Fruit fly (Drosophila melanogaster): Measurements from ENCODE around the gene mtg.
A peak's percentile ranks its signal among the peaks of the same experiment; 100 is the strongest.

Gene mtg

DNA sequence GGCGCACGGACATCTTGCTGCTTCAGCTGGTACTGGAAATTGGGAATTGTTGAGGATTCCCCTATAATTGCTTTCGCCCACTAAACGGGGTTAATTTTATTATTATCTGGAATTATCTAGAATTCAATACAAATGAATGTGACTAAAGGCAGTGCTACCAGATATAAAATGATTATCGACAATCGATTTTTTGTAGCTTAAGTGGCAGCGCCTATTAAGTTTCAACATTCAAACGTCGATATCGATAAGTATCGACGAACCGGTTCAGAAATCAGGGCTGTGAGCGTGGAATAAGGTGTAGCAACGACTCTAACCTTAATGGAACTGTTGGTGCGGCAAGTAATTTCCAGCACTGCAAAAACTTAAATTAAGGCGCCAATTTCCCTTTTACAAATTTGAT lies 54.8 kb downstream of the mtg start, which contains the start of gene Sgt1 (continued):
- no peak for TF ChIP-seq en (GFP tag; optimal IDR thresholded peaks at IDR 0.05)
- no peak for TF ChIP-seq CG31224 (GFP tag; IDR thresholded peaks at IDR 0.05)
- TF ChIP-seq CG17186 (GFP tag; optimal IDR thresholded peaks at IDR 0.05): peak; percentile 16
- TF ChIP-seq cato (GFP tag; optimal IDR thresholded peaks at IDR 0.05; ENCODE audit: borderline replicate concordance): no peak
- no peak for TF ChIP-seq CG32772 (GFP tag; IDR thresholded peaks at IDR 0.05)
- TF ChIP-seq CG2678 (tag; optimal IDR thresholded peaks at IDR 0.05): no peak
- TF ChIP-seq hkb (optimal IDR thresholded peaks at IDR 0.05): no peak
- no peak for TF ChIP-seq hkb (GFP tag; IDR thresholded peaks at IDR 0.05)
- no peak for TF ChIP-seq Rx (GFP tag; IDR thresholded peaks at IDR 0.05)
- peak in 1 of 2 experiments; percentile 64 for TF ChIP-seq insv (GFP tag; optimal IDR thresholded peaks at IDR 0.05)
- peak; percentile 54 for TF ChIP-seq MBD-R2 (GFP tag; IDR thresholded peaks at IDR 0.05)
- no peak for TF ChIP-seq CG10321 (GFP tag; IDR thresholded peaks at IDR 0.05)
- TF ChIP-seq CG15073 (GFP tag; optimal IDR thresholded peaks at IDR 0.05): no peak
- peak; percentile 88 for TF ChIP-seq B-H2 (GFP tag; optimal IDR thresholded peaks at IDR 0.05)
- TF ChIP-seq Ptx1 (GFP tag; IDR thresholded peaks at IDR 0.05): no peak
- TF ChIP-seq Nf-YB (GFP tag; optimal IDR thresholded peaks at IDR 0.05): no peak
- TF ChIP-seq CG17912 (GFP tag; optimal IDR thresholded peaks at IDR 0.05): peak; percentile 30
- peak; percentile 60; the same call in 2 of the 3 replicates for TF ChIP-seq CG11560 (tag; IDR thresholded peaks at IDR 0.05)
- TF ChIP-seq D19B (GFP tag; optimal IDR thresholded peaks at IDR 0.05): no peak
- peak; percentile 67 for TF ChIP-seq Sin3A (optimal IDR thresholded peaks at IDR 0.05)
- TF ChIP-seq Gsc (GFP tag; IDR thresholded peaks at IDR 0.05): no peak
- no peak for TF ChIP-seq Spps (tag; optimal IDR thresholded peaks at IDR 0.05)
- TF ChIP-seq bcd (GFP tag; optimal IDR thresholded peaks at IDR 0.05): peak; percentile 23
- peak; percentile 81 for TF ChIP-seq HmgD (GFP tag; optimal IDR thresholded peaks at IDR 0.05)
- no peak for TF ChIP-seq Awh (GFP tag; IDR thresholded peaks at IDR 0.05)
- no peak for TF ChIP-seq CG12071 (GFP tag; optimal IDR thresholded peaks at IDR 0.05)
- no peak for TF ChIP-seq MTF-1 (GFP tag; optimal IDR thresholded peaks at IDR 0.05; ENCODE audit: borderline replicate concordance)
- TF ChIP-seq hb (GFP tag; IDR thresholded peaks at IDR 0.05; ENCODE audit: partially characterized antibody): peak; percentile 80
- TF ChIP-seq CG2889 (GFP tag; IDR thresholded peaks at IDR 0.05): no peak
- TF ChIP-seq fd102C (GFP tag; optimal IDR thresholded peaks at IDR 0.05): no peak
- peak; percentile 95 for TF ChIP-seq Lhr (GFP tag; optimal IDR thresholded peaks at IDR 0.05)
- peak; percentile 29 for TF ChIP-seq Dek (tag; optimal IDR thresholded peaks at IDR 0.05)
- no peak for TF ChIP-seq croc (GFP tag; conservative IDR thresholded peaks at IDR 0.05)
- TF ChIP-seq Ssrp (tag; optimal IDR thresholded peaks at IDR 0.05): no peak
- no peak for TF ChIP-seq kay (GFP tag; optimal IDR thresholded peaks at IDR 0.05)
- no peak for TF ChIP-seq lab (GFP tag; optimal IDR thresholded peaks at IDR 0.05)
- peak; percentile 36 for TF ChIP-seq grau (tag; optimal IDR thresholded peaks at IDR 0.05)
- peak; percentile 47 for TF ChIP-seq CHES-1-like (GFP tag; optimal IDR thresholded peaks at IDR 0.05)
- TF ChIP-seq Bgb (GFP tag; IDR thresholded peaks at IDR 0.05; ENCODE audit: partially characterized antibody): peak; percentile 88
- TF ChIP-seq CG30020 (tag; optimal IDR thresholded peaks at IDR 0.05): peak; percentile 45
- no peak for TF ChIP-seq gt (GFP tag; IDR thresholded peaks at IDR 0.05)
- TF ChIP-seq zfh2 (GFP tag; optimal IDR thresholded peaks at IDR 0.05): peak; percentile 79
- no peak for TF ChIP-seq Bdp1 (GFP tag; optimal IDR thresholded peaks at IDR 0.05)
- no peak for TF ChIP-seq danr (GFP tag; IDR thresholded peaks at IDR 0.05)
- TF ChIP-seq D (optimal IDR thresholded peaks at IDR 0.05): no peak
- TF ChIP-seq D (GFP tag; optimal IDR thresholded peaks at IDR 0.05): no peak
- no peak for TF ChIP-seq slou (GFP tag; optimal IDR thresholded peaks at IDR 0.05)
- peak; percentile 7 for TF ChIP-seq CG10147 (GFP tag; optimal IDR thresholded peaks at IDR 0.05)
- TF ChIP-seq onecut (GFP tag; IDR thresholded peaks at IDR 0.05): peak; percentile 42; the same call in 1 of the 2 replicates
- TF ChIP-seq odd (GFP tag; optimal IDR thresholded peaks at IDR 0.05): no peak
- TF ChIP-seq fd96Cb (tag; optimal IDR thresholded peaks at IDR 0.05): no peak
- peak; percentile 71 for TF ChIP-seq CG42726 (GFP tag; IDR thresholded peaks at IDR 0.05; ENCODE audit: partially characterized antibody)

Data from whole organism, embryonic.